Worm (Caenorhabditis elegans): ENCODE results near the gene tbcc-1.

tbcc-1 gene

DNA sequence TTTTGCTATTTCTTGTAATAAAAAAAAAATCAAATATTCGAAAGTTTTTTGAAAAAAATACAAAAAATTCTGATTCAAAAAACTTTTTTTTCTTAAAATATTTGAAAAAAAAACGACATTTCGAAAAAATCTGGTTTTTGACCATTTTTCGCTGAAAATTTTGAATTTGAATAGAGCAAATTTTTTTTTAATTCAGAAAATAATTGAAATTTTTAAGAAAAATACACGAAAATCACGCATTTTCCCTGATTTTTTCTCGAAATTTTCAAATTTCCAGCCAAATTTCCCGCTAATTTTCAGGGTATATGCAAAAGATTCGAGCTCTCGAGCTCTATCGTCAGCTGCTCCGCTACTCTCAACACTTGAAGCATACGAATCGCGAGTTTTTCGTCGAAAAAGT is 38.5 kb downstream of the tbcc-1 start, which contains the start of gene Y71H2AM.1:
Y71H2AM.1 (plus strand) TSS at position 301 of the 400 bp plus-strand sequence.
- TF ChIP-seq dao-5 (tag; optimal IDR thresholded peaks at IDR 0.05) (no peak), him-1 (tag; optimal IDR thresholded peaks at IDR 0.05) (no peak), W03F9.2 (tag; optimal IDR thresholded peaks at IDR 0.05) (no peak)

DNA sequence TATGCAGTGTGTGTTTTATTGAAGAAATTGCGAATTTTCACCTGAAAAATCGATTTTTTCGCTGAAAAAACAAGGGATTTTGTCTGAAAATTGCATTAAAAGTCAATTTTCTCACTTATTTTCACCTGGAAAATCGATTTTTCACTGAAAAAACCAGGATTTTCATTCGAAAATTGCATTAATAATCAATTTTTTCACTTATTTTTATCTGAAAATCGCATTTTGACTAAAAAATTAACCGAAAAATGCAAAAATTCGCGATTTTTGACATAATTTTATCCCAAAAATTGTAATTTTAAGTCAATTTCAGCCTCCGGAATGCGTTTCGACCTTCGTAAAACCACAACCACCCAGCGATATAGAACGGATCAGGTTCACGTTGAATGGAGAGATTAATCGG is 44.2 kb downstream of the tbcc-1 start, which contains the start of gene Y71H2AM.29:
Y71H2AM.29 (plus strand) TSS at position 301 of the 400 bp plus-strand sequence.
- TF ChIP-seq W03F9.2 (tag; optimal IDR thresholded peaks at IDR 0.05) (no peak), dao-5 (tag; optimal IDR thresholded peaks at IDR 0.05) (no peak), him-1 (tag; optimal IDR thresholded peaks at IDR 0.05) (no peak)

DNA sequence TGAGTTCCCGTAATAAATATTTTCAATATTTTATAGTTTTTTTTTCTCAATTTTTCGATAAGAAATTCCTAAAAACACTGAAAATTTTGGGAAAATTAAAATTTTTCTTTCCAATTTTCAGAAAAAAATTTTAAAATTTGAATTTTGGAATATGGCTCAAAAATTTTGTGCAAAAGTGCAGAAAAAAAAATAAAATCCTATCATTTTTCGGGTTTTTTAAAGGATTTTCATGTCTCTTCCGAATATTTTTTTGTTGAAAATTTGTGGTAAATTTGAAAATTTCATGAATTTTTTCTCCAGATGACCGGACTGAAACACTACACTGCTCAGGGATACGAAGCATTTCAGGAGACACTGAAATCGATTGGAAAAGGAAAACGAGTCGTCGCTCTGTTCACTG is 46.1 kb downstream of the tbcc-1 start, which contains the start of gene txdc-17:
txdc-17 (plus strand) TSS at position 301 of the 400 bp plus-strand sequence.
- TF ChIP-seq him-1 (tag; optimal IDR thresholded peaks at IDR 0.05) (no peak), W03F9.2 (tag; optimal IDR thresholded peaks at IDR 0.05) (no peak), dao-5 (tag; optimal IDR thresholded peaks at IDR 0.05) (no peak)

DNA sequence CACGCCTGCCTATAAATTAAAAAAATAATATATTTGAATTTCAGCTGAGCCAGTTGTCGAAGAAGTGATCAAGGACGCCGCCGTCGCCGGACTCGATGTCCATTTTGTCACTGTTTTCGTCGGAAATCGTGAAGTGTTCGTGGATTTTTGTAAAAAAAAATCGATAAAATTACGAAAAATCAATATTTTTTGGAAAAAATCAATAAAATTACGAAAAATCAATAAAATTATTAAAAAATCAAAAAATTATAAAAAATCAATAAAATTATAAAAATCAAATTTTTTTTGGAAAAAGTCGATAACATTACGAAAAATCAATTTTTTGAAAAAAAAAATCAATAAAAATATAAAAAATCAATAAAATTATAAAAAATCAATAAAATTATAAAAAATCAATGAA is 46.8 kb downstream of the tbcc-1 start:
- TF ChIP-seq him-1 (tag; optimal IDR thresholded peaks at IDR 0.05) = no peak

DNA sequence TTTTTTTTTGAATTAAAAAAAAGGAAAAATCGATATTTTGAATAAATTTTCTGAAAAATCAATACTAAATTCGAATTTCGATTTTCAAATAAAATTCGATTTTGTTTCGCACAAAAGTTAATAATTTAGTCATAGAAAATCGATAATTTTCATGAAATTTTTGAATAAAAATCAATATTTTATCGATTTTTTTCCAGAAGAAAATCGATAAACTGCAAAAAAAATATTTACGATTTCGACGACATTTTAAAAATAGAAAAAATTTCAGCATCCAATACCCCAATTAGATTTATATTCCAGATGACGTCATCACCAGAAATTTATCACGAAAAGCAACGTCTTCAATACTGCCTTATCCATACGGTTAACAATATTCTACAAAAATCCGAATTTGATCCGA is 48.1 kb downstream of the tbcc-1 start, which contains the start of gene josd-1:
josd-1 (plus strand) TSS at position 301 of the 400 bp plus-strand sequence.
- TF ChIP-seq W03F9.2 (tag; optimal IDR thresholded peaks at IDR 0.05) (no peak), him-1 (tag; optimal IDR thresholded peaks at IDR 0.05) (no peak), dao-5 (tag; optimal IDR thresholded peaks at IDR 0.05) (no peak)

DNA sequence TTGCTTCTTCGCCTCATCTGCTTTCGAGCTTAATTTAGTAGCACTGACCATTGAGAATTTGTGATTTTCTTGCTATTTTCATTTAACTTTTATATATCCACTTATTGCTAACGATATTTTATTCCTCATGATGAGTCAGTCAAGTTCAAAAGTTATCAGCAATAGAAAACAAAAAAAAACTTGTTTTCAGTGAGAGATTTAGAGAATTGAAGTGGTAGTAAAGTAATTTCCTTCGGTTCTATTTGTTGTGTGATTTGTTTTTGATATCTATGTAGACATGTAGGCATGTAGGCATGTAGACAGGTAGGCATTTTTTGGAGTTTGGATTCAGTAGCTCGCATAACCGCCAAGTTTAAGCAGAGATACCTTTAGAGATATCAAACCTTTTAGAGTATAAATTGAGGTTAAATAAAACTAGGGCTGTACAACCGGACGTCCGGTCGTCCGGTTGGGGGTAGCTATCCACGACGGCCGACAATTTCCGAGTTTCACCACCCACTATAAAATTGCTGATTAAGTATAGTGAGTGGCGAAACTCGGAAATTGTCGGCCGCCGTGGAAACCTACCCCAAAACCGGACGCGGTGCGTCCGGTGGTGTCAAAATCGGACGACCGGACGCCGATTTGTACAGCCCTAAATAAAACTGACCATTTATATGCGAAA is 52.8 kb downstream of the tbcc-1 start, which contains the start of gene Y71H2AR.2:
Y71H2AR.2 (minus strand) TSS at position 51 of the 664 bp plus-strand sequence.
- no peak for TF ChIP-seq W03F9.2 (tag; optimal IDR thresholded peaks at IDR 0.05)

DNA sequence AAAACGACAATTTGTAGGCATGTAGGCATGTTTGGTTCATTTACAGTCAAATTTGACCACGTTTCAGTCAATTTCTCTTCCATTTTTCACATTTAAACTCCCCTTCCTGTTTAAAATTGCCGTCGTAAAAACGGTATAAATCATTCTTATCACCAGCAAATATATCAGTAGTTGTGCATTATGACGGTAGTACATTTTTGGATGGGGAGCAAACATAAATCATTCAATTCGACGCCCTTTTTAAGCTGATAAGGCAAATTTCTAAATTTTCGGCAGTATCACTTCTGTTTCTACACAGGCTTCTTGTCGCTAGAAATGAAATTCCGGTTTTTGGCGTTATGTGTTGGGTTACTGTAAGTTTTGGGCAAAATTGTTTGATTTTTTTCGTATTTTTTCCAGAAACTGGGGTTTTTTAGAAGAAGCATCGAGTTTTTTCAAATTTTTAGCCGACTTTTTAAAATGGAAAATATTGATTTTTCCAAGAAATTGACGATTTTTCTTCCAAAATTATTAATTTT is 53.7 kb downstream of the tbcc-1 start, which contains the start of gene H34I24.2:
H34I24.2 (plus strand) TSS at position 189 of the 518 bp plus-strand sequence.
- TF ChIP-seq dao-5 (tag; optimal IDR thresholded peaks at IDR 0.05) = no peak
- no peak for TF ChIP-seq W03F9.2 (tag; optimal IDR thresholded peaks at IDR 0.05)
- TF ChIP-seq him-1 (tag; optimal IDR thresholded peaks at IDR 0.05) = no peak
